Worm (Caenorhabditis elegans) whole organism, early embryonic: Measurements from ENCODE around the gene mrps-16.

Experiments
- B0310.2 ChIP-seq: sonication (generic microtip); optimal IDR thresholded peaks from 2 replicates; lab custom pipeline; 2016; ENCODE audit warnings: mild to moderate bottlenecking, missing genetic modification characterization, missing compliant biosample characterization
- F13C5.2 ChIP-seq: sonication (generic microtip); optimal IDR thresholded peaks from 2 replicates; lab custom pipeline; 2017; ENCODE audit warnings: mild to moderate bottlenecking, missing genetic modification characterization, inconsistent platforms, missing compliant biosample characterization
- ama-1 ChIP-seq: fragments of 150-350 bp; optimal IDR thresholded peaks from 2 replicates; lab custom pipeline; 2014
- ets-7 ChIP-seq: sonication (generic microtip); optimal IDR thresholded peaks from 2 replicates; lab custom pipeline; 2016; ENCODE audit warnings: missing genotype, missing genetic modification characterization, missing compliant biosample characterization
- flt-1 ChIP-seq: fragments of 200-800 bp; sonication (Bioruptor generic); IDR thresholded peaks from 2 replicates; pipeline ENCODE4 v1.3.6; 2022; ENCODE audit warnings: missing genetic modification characterization, missing compliant biosample characterization
- hmbx-1 ChIP-seq: sonication (generic microtip); optimal IDR thresholded peaks from 2 replicates; lab custom pipeline; 2016; ENCODE audit warnings: mild to moderate bottlenecking, missing genetic modification characterization, missing compliant biosample characterization
- hnd-1 ChIP-seq: sonication (generic microtip); optimal IDR thresholded peaks from 2 replicates; lab custom pipeline; 2016; ENCODE audit warnings: missing genetic modification characterization, missing compliant biosample characterization
- pes-1 ChIP-seq: fragments of 200-800 bp; sonication (Bioruptor generic); IDR thresholded peaks from 2 replicates; pipeline ENCODE4 v1.3.6; 2022; ENCODE audit warnings: missing genetic modification reagents, missing genetic modification characterization, missing compliant biosample characterization
- scrt-1 ChIP-seq: fragments of 200-800 bp; sonication (Bioruptor generic); IDR thresholded peaks from 2 replicates; pipeline ENCODE4 v1.3.6; 2022; ENCODE audit warnings: missing genetic modification characterization, missing compliant biosample characterization
- sea-1 ChIP-seq: fragments of 200-800 bp; sonication (Bioruptor generic); conservative IDR thresholded peaks from 2 replicates; pipeline ENCODE4 v1.3.6; 2022; ENCODE audit warnings: missing genetic modification characterization, missing compliant biosample characterization
- tbx-11 ChIP-seq: fragments of 200-800 bp; sonication (Bioruptor generic); IDR thresholded peaks from 2 replicates; pipeline ENCODE4 v1.3.6; 2022; ENCODE audit warnings: missing genetic modification characterization, missing compliant biosample characterization
- tbx-37 ChIP-seq: fragments of 200-800 bp; sonication (Bioruptor generic); conservative IDR thresholded peaks from 2 replicates; pipeline ENCODE4 v1.3.6; 2022; ENCODE audit warnings: missing genetic modification reagents, missing genetic modification characterization, missing compliant biosample characterization
- tra-4 ChIP-seq: sonication (generic microtip); optimal IDR thresholded peaks from 2 replicates; lab custom pipeline; 2017; ENCODE audit warnings: missing genetic modification characterization, missing compliant biosample characterization

DNA sequence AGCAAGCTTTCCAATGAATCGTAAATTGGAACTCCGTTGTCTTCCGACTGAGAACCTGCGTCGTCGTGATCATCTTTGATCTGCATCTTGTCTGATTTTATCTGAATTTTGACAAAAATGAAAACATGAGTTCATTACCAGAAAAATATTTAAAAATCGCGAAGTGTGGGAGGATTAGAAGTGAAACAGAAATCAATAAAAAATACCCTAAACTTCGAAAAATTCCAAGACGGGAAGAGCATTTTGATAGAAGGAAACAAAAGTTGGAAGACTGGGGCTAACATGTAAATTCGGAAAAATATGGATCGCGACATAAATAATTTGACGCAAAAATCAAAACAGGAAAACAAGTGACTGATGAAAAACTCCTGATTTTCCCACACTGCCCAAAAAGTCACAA, 48.5 kb upstream of the mrps-16 start, which contains the start of gene F07F6.8:
- TF ChIP-seq ama-1 (lab: Kevin White, UChicago) (no peak), pes-1 (GFP tag; lab: Robert Waterston, UW) (no peak), tbx-11 (no peak), flt-1 (no peak), F13C5.2 (tag; lab: Kevin White, UChicago) (no peak), tra-4 (tag; lab: Kevin White, UChicago) (no peak), hmbx-1 (tag; lab: Kevin White, UChicago) (no peak), hnd-1 (tag; lab: Kevin White, UChicago) (no peak), scrt-1 (GFP tag; lab: Robert Waterston, UW) (no peak), tbx-37 (no peak), B0310.2 (tag; lab: Kevin White, UChicago) (no peak), sea-1 (no peak), ets-7 (tag; lab: Kevin White, UChicago) (no peak)
